Worm (Caenorhabditis elegans): ENCODE data around the gene Y61A9LA.4.

ce11 chrV:4590791-4591190 is 30.2 kb downstream of the Y61A9LA.4 start:
- TF ChIP-seq nhr-11 (tag; optimal IDR thresholded peaks at IDR 0.05) (no peak), nhr-237 (tag; optimal IDR thresholded peaks at IDR 0.05) (no peak), fos-1 (tag; optimal IDR thresholded peaks at IDR 0.05) (no peak), elt-3 (tag; optimal IDR thresholded peaks at IDR 0.05) (no peak), nhr-43 (tag; optimal IDR thresholded peaks at IDR 0.05; ENCODE audit: poor library complexity, severe bottlenecking) (no peak), ceh-16 (tag; optimal IDR thresholded peaks at IDR 0.05) (no peak), nhr-67 (tag; optimal IDR thresholded peaks at IDR 0.05) (no peak), ztf-4 (tag; optimal IDR thresholded peaks at IDR 0.05) (no peak), ztf-11 (tag; optimal IDR thresholded peaks at IDR 0.05) (no peak)

Data from whole organism, L3 larva.